Fruit fly (Drosophila melanogaster) Kc167 (cell line): ENCODE measurements around the gene CG34393.

ENCODE experiments used
- Myc ChIP-seq: fragments of >200 bp; optimal IDR thresholded peaks from 2 replicates; lab custom pipeline; 2017; ENCODE audit warnings: missing external identifiers
- Sin3A ChIP-seq: fragments of >200 bp; optimal IDR thresholded peaks from 2 replicates; lab custom pipeline; 2018; ENCODE audit warnings: missing external identifiers
- h ChIP-seq: fragments of >200 bp; optimal IDR thresholded peaks from 3 replicates; lab custom pipeline; 2018; ENCODE audit warnings: missing external identifiers
- insv ChIP-seq: fragments of >200 bp; optimal IDR thresholded peaks from 3 replicates; lab custom pipeline; 2018; ENCODE audit warnings: missing external identifiers
- psq ChIP-seq: fragments of >200 bp; optimal IDR thresholded peaks from 2 replicates; lab custom pipeline; 2017; ENCODE audit warnings: missing external identifiers

DNA sequence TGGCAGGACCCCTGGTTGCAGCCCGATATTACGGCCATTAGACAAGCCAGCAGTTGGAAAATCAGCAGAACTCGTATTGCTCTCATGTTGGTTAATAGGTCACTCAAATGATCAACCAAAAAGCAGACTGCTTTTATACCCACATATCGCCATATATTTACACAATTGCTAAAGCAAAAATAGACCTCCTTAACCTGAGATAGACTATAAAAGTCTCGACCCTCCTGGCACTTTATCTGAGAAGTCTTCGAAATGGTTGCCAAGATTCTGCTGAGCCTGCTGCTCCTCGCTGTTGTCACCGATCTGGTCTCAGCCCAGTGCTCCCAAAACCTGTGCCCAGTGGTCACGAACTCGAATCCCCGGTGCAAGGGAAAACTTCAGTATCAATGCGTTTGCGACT lies 26.6 kb downstream of the CG34393 start, which contains the start of the genes CG31698 and CG15404:
- TF ChIP-seq insv (lab: Kevin White, UChicago) (no peak), h (lab: Kevin White, UChicago) (no peak), psq (lab: Kevin White, UChicago) (no peak), Myc (lab: Kevin White, UChicago) (no peak), Sin3A (lab: Kevin White, UChicago) (no peak)
